Worm (Caenorhabditis elegans) whole organism, L3 larva: ENCODE results near the gene ZK353.2.
A peak's percentile ranks its signal among the peaks of the same experiment; 100 is the strongest.

Experiments
- R02D3.7 ChIP-seq: fragments of 150-350 bp; optimal IDR thresholded peaks from 2 replicates; lab custom pipeline; 2014; ENCODE audit warnings: missing biosample characterization, missing genetic modification characterization
- aly-2 ChIP-seq: fragments of 150-350 bp; optimal IDR thresholded peaks from 2 replicates; lab custom pipeline; 2014; ENCODE audit warnings: missing biosample characterization, missing genetic modification characterization
- ceh-16 ChIP-seq: sonication (generic microtip); optimal IDR thresholded peaks from 2 replicates; lab custom pipeline; 2017; ENCODE audit warnings: missing biosample characterization, missing genetic modification characterization
- ceh-9 ChIP-seq: sonication (generic microtip); optimal IDR thresholded peaks from 2 replicates; lab custom pipeline; 2018; ENCODE audit warnings: missing biosample characterization, missing genetic modification characterization
- elt-1 ChIP-seq: fragments of 150-350 bp; optimal IDR thresholded peaks from 2 replicates; lab custom pipeline; 2014; ENCODE audit warnings: missing biosample characterization, missing genetic modification characterization
- fkh-10 ChIP-seq: sonication (generic microtip); optimal IDR thresholded peaks from 2 replicates; lab custom pipeline; 2017; ENCODE audit warnings: missing biosample characterization, missing genetic modification reagents, missing genetic modification characterization
- fos-1 ChIP-seq: fragments of 150-350 bp; optimal IDR thresholded peaks from 2 replicates; lab custom pipeline; 2014; ENCODE audit warnings: missing biosample characterization, missing genetic modification characterization
- lin-15B ChIP-seq: fragments of 150-350 bp; optimal IDR thresholded peaks from 2 replicates; lab custom pipeline; 2014; ENCODE audit warnings: missing biosample characterization, missing genetic modification characterization
- nhr-12 ChIP-seq: fragments of 150-350 bp; optimal IDR thresholded peaks from 2 replicates; lab custom pipeline; 2014; ENCODE audit warnings: missing biosample characterization, missing genetic modification characterization
- nhr-25 ChIP-seq: sonication (generic microtip); optimal IDR thresholded peaks from 2 replicates; lab custom pipeline; 2017; ENCODE audit warnings: missing biosample characterization, missing genetic modification characterization
- nhr-28 ChIP-seq: fragments of 150-350 bp; optimal IDR thresholded peaks from 2 replicates; lab custom pipeline; 2014; ENCODE audit warnings: missing biosample characterization, missing genetic modification characterization
- snpc-4 ChIP-seq: fragments of 150-350 bp; optimal IDR thresholded peaks from 2 replicates; lab custom pipeline; 2014; ENCODE audit warnings: missing biosample characterization, missing genetic modification characterization
- zag-1 ChIP-seq: fragments of 150-350 bp; optimal IDR thresholded peaks from 2 replicates; lab custom pipeline; 2014; ENCODE audit warnings: missing biosample characterization, missing genetic modification characterization
- ztf-4 ChIP-seq: fragments of 150-350 bp; optimal IDR thresholded peaks from 2 replicates; lab custom pipeline; 2014; ENCODE audit warnings: missing biosample characterization, missing genetic modification characterization

ce11 chrIII:8426271-8426670, 27.8 kb downstream of the ZK353.2 start, which contains the start of gene cec-1:
- TF ChIP-seq zag-1 (tag; lab: Kevin White, UChicago) = no peak
- TF ChIP-seq fos-1 (tag; lab: Kevin White, UChicago) = no peak
- TF ChIP-seq ztf-4 (tag; lab: Kevin White, UChicago) = no peak
- TF ChIP-seq lin-15B (tag; lab: Kevin White, UChicago) = no peak
- no peak for TF ChIP-seq nhr-12 (tag; lab: Kevin White, UChicago)
- TF ChIP-seq R02D3.7 (tag; lab: Kevin White, UChicago) = no peak
- TF ChIP-seq nhr-28 = no peak
- TF ChIP-seq ceh-16 (tag; lab: Kevin White, UChicago) = no peak
- no peak for TF ChIP-seq ceh-9 (tag; lab: Kevin White, UChicago)
- TF ChIP-seq snpc-4 = no peak
- no peak for TF ChIP-seq elt-1 (tag; lab: Kevin White, UChicago)
- TF ChIP-seq nhr-25 (tag; lab: Kevin White, UChicago) = peak; percentile 14
- no peak for TF ChIP-seq aly-2 (tag; lab: Kevin White, UChicago)
- no peak for TF ChIP-seq fkh-10
